Worm (Caenorhabditis elegans) whole organism, young adult: ENCODE results near the gene pqn-89.
A peak's percentile ranks its signal among the peaks of the same experiment; 100 is the strongest.

Experiments
- B0336.3 ChIP-seq: fragments of 200-800 bp; sonication (Bioruptor generic); IDR thresholded peaks from 2 replicates; pipeline ENCODE4 v1.3.6; 2022; ENCODE audit warnings: missing genetic modification characterization, missing compliant biosample characterization
- F39B2.1 ChIP-seq: fragments of 200-800 bp; sonication (Bioruptor generic); IDR thresholded peaks from 2 replicates; pipeline ENCODE4 v1.3.6; 2022; ENCODE audit warnings: missing genetic modification reagents, missing genetic modification characterization, missing compliant biosample characterization
- F49E8.2 ChIP-seq: sonication (generic microtip); optimal IDR thresholded peaks from 3 replicates; lab custom pipeline; 2017; ENCODE audit warnings: missing genetic modification characterization, mild to moderate bottlenecking, missing compliant biosample characterization, antibody characterized with exemption, moderate library complexity; ENCODE audit not compliant: insufficient read depth
- F52B5.7 ChIP-seq: sonication (generic microtip); optimal IDR thresholded peaks from 2 replicates; lab custom pipeline; 2016; ENCODE audit warnings: mild to moderate bottlenecking, missing genetic modification characterization, missing compliant biosample characterization
- F57A8.1 ChIP-seq: fragments of 200-800 bp; sonication (Bioruptor generic); optimal IDR thresholded peaks from 2 replicates; lab custom pipeline; 2018; ENCODE audit warnings: mild to moderate bottlenecking, missing genetic modification characterization, moderate library complexity, missing compliant biosample characterization
- F57C9.4 ChIP-seq: sonication (generic microtip); optimal IDR thresholded peaks from 2 replicates; lab custom pipeline; 2017; ENCODE audit warnings: mild to moderate bottlenecking, missing genetic modification characterization, missing compliant biosample characterization
- Y67H2A.10 ChIP-seq: fragments of 200-800 bp; sonication (Bioruptor generic); conservative IDR thresholded peaks from 2 replicates; pipeline ENCODE4 v1.3.6; 2022; ENCODE audit warnings: missing genetic modification reagents, missing genetic modification characterization, missing compliant biosample characterization
- Y79H2A.3 ChIP-seq: fragments of 200-800 bp; sonication (Bioruptor generic); conservative IDR thresholded peaks from 2 replicates; pipeline ENCODE4 v1.3.6; 2022; ENCODE audit warnings: missing genetic modification reagents, missing genetic modification characterization, missing compliant biosample characterization
- ama-1 ChIP-seq, 3 experiments: fragments of 150-350 bp in 1 of 3; sonication (generic microtip) in 2 of 3; optimal IDR thresholded peaks; 2 replicates each; lab custom pipeline; 2014 to 2018; ENCODE audit warnings: missing biosample characterization in 2 of 3, missing genetic modification characterization in 2 of 3, missing genetic modification reagents in 2 of 3
- athp-1 ChIP-seq: sonication (generic microtip); optimal IDR thresholded peaks from 2 replicates; lab custom pipeline; 2017; ENCODE audit warnings: mild to moderate bottlenecking, missing genetic modification characterization, missing compliant biosample characterization
- cebp-1 ChIP-seq, 2 experiments: fragments of 200-800 bp in 1 of 2; sonication (Bioruptor generic) in 1 of 2; sonication (generic microtip) in 1 of 2; IDR thresholded peaks in 1 of 2; optimal IDR thresholded peaks in 1 of 2; 2 replicates each; pipeline versions ENCODE4 v1.3.6 to Lab custom; 2017 to 2022; ENCODE audit warnings: missing compliant biosample characterization in 2 of 2, missing genetic modification characterization in 2 of 2, mild to moderate bottlenecking in 1 of 2, missing genetic modification reagents in 1 of 2, moderate library complexity in 1 of 2
- ceh-100 ChIP-seq: fragments of 200-800 bp; sonication (Bioruptor generic); IDR thresholded peaks from 2 replicates; pipeline ENCODE4 v1.3.6; 2022; ENCODE audit warnings: missing genetic modification reagents, missing genetic modification characterization, missing compliant biosample characterization
- ceh-58 ChIP-seq: fragments of 200-800 bp; sonication (Bioruptor generic); IDR thresholded peaks from 2 replicates; pipeline ENCODE4 v1.3.6; 2022; ENCODE audit warnings: missing genetic modification characterization, missing compliant biosample characterization
- ceh-79 ChIP-seq: sonication (generic microtip); optimal IDR thresholded peaks from 2 replicates; lab custom pipeline; 2017; ENCODE audit warnings: mild to moderate bottlenecking, missing genetic modification characterization, missing compliant biosample characterization
- die-1 ChIP-seq: sonication (generic microtip); optimal IDR thresholded peaks from 2 replicates; lab custom pipeline; 2016; ENCODE audit warnings: missing genotype, mild to moderate bottlenecking, missing genetic modification characterization, missing compliant biosample characterization
- egl-44 ChIP-seq: fragments of 200-800 bp; sonication (Bioruptor generic); IDR thresholded peaks from 2 replicates; pipeline ENCODE4 v1.3.6; 2022; ENCODE audit warnings: missing genetic modification reagents, missing genetic modification characterization, missing compliant biosample characterization
- ekl-4 ChIP-seq: fragments of 200-800 bp; sonication (Bioruptor generic); IDR thresholded peaks from 2 replicates; pipeline ENCODE4 v1.3.6; 2022; ENCODE audit warnings: missing genetic modification reagents, missing genetic modification characterization, missing compliant biosample characterization
- him-1 ChIP-seq: sonication (generic microtip); optimal IDR thresholded peaks from 2 replicates; lab custom pipeline; 2016; ENCODE audit warnings: missing genotype, missing genetic modification reagents, missing genetic modification characterization, missing compliant biosample characterization
- hmg-1.2 ChIP-seq: fragments of 200-800 bp; sonication (Bioruptor generic); IDR thresholded peaks from 2 replicates; pipeline ENCODE4 v1.3.6; 2022; ENCODE audit warnings: missing genetic modification reagents, missing genetic modification characterization, missing compliant biosample characterization
- hmg-20 ChIP-seq: fragments of 200-800 bp; sonication (Bioruptor generic); IDR thresholded peaks from 2 replicates; pipeline ENCODE4 v1.3.6; 2022; ENCODE audit warnings: missing genetic modification reagents, missing genetic modification characterization, missing compliant biosample characterization
- hsf-1 ChIP-seq: fragments of 200-800 bp; sonication (Bioruptor generic); IDR thresholded peaks from 2 replicates; pipeline ENCODE4 v1.3.6; 2022; ENCODE audit warnings: missing genetic modification reagents, missing genetic modification characterization, missing compliant biosample characterization
- lin-26 ChIP-seq: fragments of 200-800 bp; sonication (Bioruptor generic); IDR thresholded peaks from 2 replicates; pipeline ENCODE4 v1.3.6; 2022; ENCODE audit warnings: missing genetic modification reagents, missing genetic modification characterization, missing compliant biosample characterization
- lin-40 ChIP-seq: sonication (generic microtip); optimal IDR thresholded peaks from 2 replicates; lab custom pipeline; 2016; ENCODE audit warnings: missing genetic modification characterization, mild to moderate bottlenecking, missing compliant biosample characterization, missing genotype, missing genetic modification reagents
- lin-54 ChIP-seq: fragments of 200-800 bp; sonication (Bioruptor generic); optimal IDR thresholded peaks from 2 replicates; lab custom pipeline; 2018; ENCODE audit warnings: mild to moderate bottlenecking, missing genetic modification characterization, missing compliant biosample characterization
- madf-3 ChIP-seq: fragments of 200-800 bp; sonication (Bioruptor generic); IDR thresholded peaks from 2 replicates; pipeline ENCODE4 v1.3.6; 2022; ENCODE audit warnings: missing genetic modification reagents, missing genetic modification characterization, missing compliant biosample characterization
- madf-6 ChIP-seq: fragments of 200-800 bp; sonication (Bioruptor generic); IDR thresholded peaks from 2 replicates; pipeline ENCODE4 v1.3.6; 2022; ENCODE audit warnings: missing genetic modification reagents, missing genetic modification characterization, missing compliant biosample characterization
- mel-28 ChIP-seq: sonication (generic microtip); optimal IDR thresholded peaks from 2 replicates; lab custom pipeline; 2016; ENCODE audit warnings: borderline replicate concordance, mild to moderate bottlenecking, missing genetic modification characterization, missing compliant biosample characterization
- nfya-2 ChIP-seq: fragments of 200-800 bp; sonication (Bioruptor generic); IDR thresholded peaks from 2 replicates; pipeline ENCODE4 v1.3.6; 2022; ENCODE audit warnings: missing genetic modification reagents, missing genetic modification characterization, missing compliant biosample characterization
- nfyb-1 ChIP-seq: fragments of 200-800 bp; sonication (Bioruptor generic); IDR thresholded peaks from 2 replicates; pipeline ENCODE4 v1.3.6; 2022; ENCODE audit warnings: missing genetic modification reagents, missing genetic modification characterization, missing compliant biosample characterization
- nhr-27 ChIP-seq: fragments of 200-800 bp; sonication (Bioruptor generic); optimal IDR thresholded peaks from 2 replicates; lab custom pipeline; 2018; ENCODE audit warnings: mild to moderate bottlenecking, missing genetic modification characterization, moderate library complexity, missing compliant biosample characterization
- nhr-80 ChIP-seq: sonication (generic microtip); optimal IDR thresholded peaks from 2 replicates; lab custom pipeline; 2016; ENCODE audit warnings: missing genetic modification characterization, missing compliant biosample characterization
- pbrm-1 ChIP-seq: fragments of 200-800 bp; sonication (Bioruptor generic); IDR thresholded peaks from 2 replicates; pipeline ENCODE4 v1.3.6; 2022; ENCODE audit warnings: missing genetic modification reagents, missing genetic modification characterization, missing compliant biosample characterization
- rcor-1 ChIP-seq: fragments of 200-800 bp; sonication (Bioruptor generic); IDR thresholded peaks from 2 replicates; pipeline ENCODE4 v1.3.6; 2022; ENCODE audit warnings: missing genetic modification reagents, missing genetic modification characterization, missing compliant biosample characterization
- rec-8 ChIP-seq, 2 experiments: sonication (generic microtip); optimal IDR thresholded peaks; 2 replicates each; lab custom pipeline; 2016; ENCODE audit warnings: mild to moderate bottlenecking in 2 of 2, missing genetic modification characterization in 2 of 2, missing genetic modification reagents in 2 of 2, missing genotype in 2 of 2, missing biosample characterization in 1 of 2, missing compliant biosample characterization in 1 of 2, moderate library complexity in 1 of 2
- sdz-38 ChIP-seq: sonication (generic microtip); optimal IDR thresholded peaks from 2 replicates; lab custom pipeline; 2016; ENCODE audit warnings: missing genotype, missing genetic modification characterization, missing compliant biosample characterization
- snpc-1.1 ChIP-seq: sonication (generic microtip); optimal IDR thresholded peaks from 2 replicates; lab custom pipeline; 2017; ENCODE audit warnings: missing genetic modification characterization, mild to moderate bottlenecking, missing compliant biosample characterization, antibody characterized with exemption, moderate library complexity, missing genotype, missing genetic modification reagents; ENCODE audit not compliant: insufficient read depth
- snpc-4 ChIP-seq, 5 experiments: fragments of 150-350 bp in 1 of 5; sonication (generic microtip) in 4 of 5; optimal IDR thresholded peaks; 2 replicates each; lab custom pipeline; 2014 to 2018; ENCODE audit warnings: missing genetic modification characterization in 5 of 5, missing biosample characterization in 3 of 5, antibody characterized with exemption in 2 of 5, mild to moderate bottlenecking in 2 of 5, missing compliant biosample characterization in 2 of 5, missing genotype in 2 of 5, moderate library complexity in 2 of 5, missing genetic modification reagents in 1 of 5
- sptf-2 ChIP-seq: fragments of 200-800 bp; sonication (Bioruptor generic); optimal IDR thresholded peaks from 2 replicates; lab custom pipeline; 2018; ENCODE audit warnings: mild to moderate bottlenecking, missing genetic modification characterization, missing compliant biosample characterization
- unc-130 ChIP-seq: sonication (generic microtip); optimal IDR thresholded peaks from 2 replicates; lab custom pipeline; 2016; ENCODE audit warnings: missing genetic modification reagents, missing genetic modification characterization, missing compliant biosample characterization
- xnd-1 ChIP-seq: sonication (generic microtip); optimal IDR thresholded peaks from 2 replicates; lab custom pipeline; 2016; ENCODE audit warnings: missing genotype, missing genetic modification reagents, missing genetic modification characterization, missing compliant biosample characterization
- ztf-25 ChIP-seq: fragments of 200-800 bp; sonication (Bioruptor generic); IDR thresholded peaks from 2 replicates; pipeline ENCODE4 v1.3.6; 2022; ENCODE audit warnings: missing genetic modification reagents, missing genetic modification characterization, missing compliant biosample characterization
- ztf-26 ChIP-seq: sonication (generic microtip); optimal IDR thresholded peaks from 2 replicates; lab custom pipeline; 2017; ENCODE audit warnings: missing genetic modification characterization, missing compliant biosample characterization
- ztf-6 ChIP-seq: fragments of 200-800 bp; sonication (Bioruptor generic); IDR thresholded peaks from 2 replicates; pipeline ENCODE4 v1.3.6; 2022; ENCODE audit warnings: missing genetic modification reagents, missing genetic modification characterization, missing compliant biosample characterization

pqn-89 gene

DNA sequence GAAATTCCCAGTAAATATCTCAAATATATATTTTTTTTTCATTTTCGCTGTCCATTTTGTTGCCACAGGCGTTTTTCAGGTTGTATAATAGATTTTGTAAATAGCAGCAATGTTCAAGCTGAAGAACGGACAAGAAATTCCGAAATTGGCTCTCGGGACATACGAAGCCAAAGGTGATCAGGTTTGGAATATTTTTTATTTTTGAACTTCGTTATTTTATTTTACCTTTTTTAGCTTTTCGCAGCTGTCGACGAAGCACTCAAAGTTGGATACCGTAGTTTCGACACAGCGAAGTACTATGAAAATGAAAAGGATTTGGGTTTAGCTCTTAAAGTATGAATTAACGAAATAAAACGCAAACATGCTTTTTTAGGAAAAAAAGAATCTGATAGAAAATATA, 18.0 kb downstream of the pqn-89 start, which contains the start of gene C01G5.5 (continued):
- TF ChIP-seq ama-1 (optimal IDR thresholded peaks at IDR 0.05; lab: Kevin White, UChicago) (no peak), ama-1 (GFP tag; optimal IDR thresholded peaks at IDR 0.05; lab: Kevin White, UChicago) (no peak), nhr-80 (tag; lab: Kevin White, UChicago) (no peak), nhr-27 (tag; lab: Kevin White, UChicago) (no peak), snpc-4 (GFP tag; optimal IDR thresholded peaks at IDR 0.05; lab: Kevin White, UChicago) (no peak), snpc-4 (tag; optimal IDR thresholded peaks at IDR 0.05; lab: Kevin White, UChicago) (peak in 1 of 4 experiments; percentile 62), sdz-38 (tag; lab: Kevin White, UChicago) (no peak), ztf-6 (GFP tag; lab: Robert Waterston, UW) (no peak), mel-28 (no peak)

- TF ChIP-seq nfyb-1 (peak; percentile 59; the same call in 1 of the 2 replicates), F39B2.1 (GFP tag; lab: Robert Waterston, UW) (0 out of 2 replicates have a peak, but pooled peaks have one; percentile 41), ekl-4 (GFP tag; lab: Robert Waterston, UW) (peak; percentile 88), lin-40 (tag; lab: Kevin White, UChicago) (no peak), F52B5.7 (peak; percentile 41), nfya-2 (0 out of 2 replicates have a peak, but pooled peaks have one; percentile 53), B0336.3 (peak; percentile 63; the same call in 1 of the 2 replicates), hmg-20 (GFP tag; lab: Robert Waterston, UW) (0 out of 2 replicates have a peak, but pooled peaks have one; percentile 41), ama-1 (optimal IDR thresholded peaks at IDR 0.05; lab: Kevin White, UChicago) (no peak), ama-1 (GFP tag; optimal IDR thresholded peaks at IDR 0.05; lab: Kevin White, UChicago) (peak in 1 of 2 experiments; percentile 35), F49E8.2 (peak; percentile 78), rec-8 (tag; optimal IDR thresholded peaks at IDR 0.05; lab: Kevin White, UChicago) (peak in 1 of 2 experiments; percentile 44), snpc-4 (GFP tag; optimal IDR thresholded peaks at IDR 0.05; lab: Kevin White, UChicago) (peak; percentile 55), snpc-4 (tag; optimal IDR thresholded peaks at IDR 0.05; lab: Kevin White, UChicago) (peak in 2 of 4 experiments; percentile 7 to 84), snpc-1.1 (tag; lab: Kevin White, UChicago) (peak; percentile 3), ztf-26 (tag; lab: Kevin White, UChicago) (no peak), him-1 (tag; lab: Kevin White, UChicago) (peak; percentile 12), ceh-58 (peak; percentile 85; the same call in 1 of the 2 replicates), ztf-25 (GFP tag; lab: Robert Waterston, UW) (no peak), madf-3 (GFP tag; lab: Robert Waterston, UW) (peak; percentile 66; the same call in 1 of the 2 replicates), pbrm-1 (0 out of 2 replicates have a peak, but pooled peaks have one; percentile 52), athp-1 (tag; lab: Kevin White, UChicago) (peak; percentile 76), ceh-100 (GFP tag; lab: Robert Waterston, UW) (peak; percentile 59), madf-6 (peak; percentile 74), die-1 (tag; lab: Kevin White, UChicago) (peak; percentile 4), rcor-1 (GFP tag; lab: Robert Waterston, UW) (peak; percentile 57; the same call in 1 of the 2 replicates), unc-130 (GFP tag; lab: Kevin White, UChicago) (peak; percentile 59), F57C9.4 (no peak), sptf-2 (GFP tag; lab: Kevin White, UChicago) (no peak), xnd-1 (tag; lab: Kevin White, UChicago) (peak; percentile 34), lin-26 (GFP tag; lab: Robert Waterston, UW) (peak; percentile 65; the same call in 1 of the 2 replicates), F57A8.1 (GFP tag; lab: Kevin White, UChicago) (no peak), cebp-1 (GFP tag; IDR thresholded peaks at IDR 0.05; lab: Robert Waterston, UW) (no peak), cebp-1 (tag; optimal IDR thresholded peaks at IDR 0.05; lab: Kevin White, UChicago) (peak; percentile 35), egl-44 (GFP tag; lab: Robert Waterston, UW) (0 out of 2 replicates have a peak, but pooled peaks have one; percentile 23), Y79H2A.3 (GFP tag; lab: Robert Waterston, UW) (no peak; the same call in 1 of the 2 replicates), Y67H2A.10 (GFP tag; lab: Robert Waterston, UW) (no peak), ceh-79 (peak; percentile 21), hsf-1 (GFP tag; lab: Robert Waterston, UW) (peak; percentile 68), lin-54 (peak; percentile 66), hmg-1.2 (GFP tag; lab: Robert Waterston, UW) (peak; percentile 34; the same call in 1 of the 2 replicates)
Measured at ce11 chrIV:6526522-6526921, 20.0 kb downstream of the pqn-89 start.
